Worm (Caenorhabditis elegans) whole organism, L4 larva: ENCODE data around the gene F44A2.7.
"Not testable (repeated sequence)": the region's sequence is repeated elsewhere in the genome, so short reads cannot be mapped to it uniquely, and the experiment has no call there.

Experiments
- D1046.2 ChIP-seq: fragments of 200-800 bp; sonication (Bioruptor generic); IDR thresholded peaks from 2 replicates; pipeline ENCODE4 v1.3.6; 2022; ENCODE audit warnings: missing genetic modification characterization, missing compliant biosample characterization
- F26F4.8 ChIP-seq: fragments of 200-800 bp; sonication (Bioruptor generic); conservative IDR thresholded peaks from 2 replicates; pipeline ENCODE4 v1.3.6; 2022; ENCODE audit warnings: missing genetic modification characterization, missing compliant biosample characterization
- F44E2.7 ChIP-seq: fragments of 200-800 bp; sonication (Bioruptor generic); IDR thresholded peaks from 2 replicates; pipeline ENCODE4 v2.1.2; 2022; ENCODE audit warnings: missing genetic modification characterization, missing compliant biosample characterization
- T26A8.4 ChIP-seq: fragments of 200-800 bp; sonication (Bioruptor generic); IDR thresholded peaks from 2 replicates; pipeline ENCODE4 v1.3.6; 2022; ENCODE audit warnings: missing genetic modification characterization, missing compliant biosample characterization
- Y105C5A.15 ChIP-seq: fragments of 200-800 bp; sonication (Bioruptor generic); IDR thresholded peaks from 2 replicates; pipeline ENCODE4 v1.3.6; 2022; ENCODE audit warnings: missing genetic modification characterization, missing compliant biosample characterization
- Y48G9A.11 ChIP-seq: fragments of 200-800 bp; sonication (Bioruptor generic); IDR thresholded peaks from 2 replicates; pipeline ENCODE4 v1.3.6; 2022; ENCODE audit warnings: missing genetic modification reagents, missing genetic modification characterization, missing compliant biosample characterization
- Y75B8A.6 ChIP-seq: fragments of 200-800 bp; sonication (Bioruptor generic); IDR thresholded peaks from 2 replicates; pipeline ENCODE4 v1.3.6; 2022; ENCODE audit warnings: missing genetic modification reagents, missing genetic modification characterization, missing compliant biosample characterization
- ZK337.2 ChIP-seq: fragments of 200-800 bp; sonication (Bioruptor generic); IDR thresholded peaks from 2 replicates; pipeline ENCODE4 v1.3.6; 2022; ENCODE audit warnings: missing genetic modification reagents, missing genetic modification characterization, missing compliant biosample characterization
- arid-1 ChIP-seq: fragments of 200-800 bp; sonication (Bioruptor generic); conservative IDR thresholded peaks from 2 replicates; pipeline ENCODE4 v1.3.6; 2022; ENCODE audit warnings: missing genetic modification reagents, missing genetic modification characterization, missing compliant biosample characterization
- ceh-20 ChIP-seq: fragments of 200-800 bp; sonication (Bioruptor generic); IDR thresholded peaks from 2 replicates; pipeline ENCODE4 v1.3.6; 2022; ENCODE audit warnings: missing genetic modification reagents, missing genetic modification characterization, missing compliant biosample characterization
- ctbp-1 ChIP-seq: fragments of 200-800 bp; sonication (Bioruptor generic); IDR thresholded peaks from 2 replicates; pipeline ENCODE4 v1.3.6; 2022; ENCODE audit warnings: missing genetic modification reagents, missing genetic modification characterization, missing compliant biosample characterization
- daf-19 ChIP-seq: fragments of 200-800 bp; sonication (Bioruptor generic); conservative IDR thresholded peaks from 2 replicates; pipeline ENCODE4 v1.3.6; 2022; ENCODE audit warnings: missing genetic modification characterization, missing compliant biosample characterization
- dmd-6 ChIP-seq: fragments of 200-800 bp; sonication (Bioruptor generic); IDR thresholded peaks from 2 replicates; pipeline ENCODE4 v1.3.6; 2022; ENCODE audit warnings: missing genetic modification reagents, missing genetic modification characterization, missing compliant biosample characterization
- dmd-8 ChIP-seq: fragments of 200-800 bp; sonication (Bioruptor generic); IDR thresholded peaks from 2 replicates; pipeline ENCODE4 v1.3.6; 2022; ENCODE audit warnings: missing genetic modification characterization, missing compliant biosample characterization
- dmd-9 ChIP-seq: fragments of 200-800 bp; sonication (Bioruptor generic); IDR thresholded peaks from 2 replicates; pipeline ENCODE4 v1.3.6; 2022; ENCODE audit warnings: missing genetic modification reagents, missing genetic modification characterization, missing compliant biosample characterization
- egl-43 ChIP-seq: fragments of 200-800 bp; sonication (Bioruptor generic); IDR thresholded peaks from 2 replicates; pipeline ENCODE4 v1.3.6; 2022; ENCODE audit warnings: missing genetic modification reagents, missing genetic modification characterization, missing compliant biosample characterization
- hmg-1.1 ChIP-seq: fragments of 200-800 bp; sonication (Bioruptor generic); IDR thresholded peaks from 2 replicates; pipeline ENCODE4 v1.3.6; 2022; ENCODE audit warnings: missing genetic modification reagents, missing genetic modification characterization, missing compliant biosample characterization
- lim-7 ChIP-seq: fragments of 200-800 bp; sonication (Bioruptor generic); IDR thresholded peaks from 2 replicates; pipeline ENCODE4 v1.3.6; 2022; ENCODE audit warnings: missing genetic modification characterization, missing compliant biosample characterization
- lin-1 ChIP-seq: fragments of 200-800 bp; sonication (Bioruptor generic); IDR thresholded peaks from 2 replicates; pipeline ENCODE4 v1.3.6; 2022; ENCODE audit warnings: missing genetic modification reagents, missing genetic modification characterization, missing compliant biosample characterization
- lin-29 ChIP-seq: fragments of 200-800 bp; sonication (Bioruptor generic); IDR thresholded peaks from 2 replicates; pipeline ENCODE4 v1.3.6; 2022; ENCODE audit warnings: missing genetic modification reagents, missing genetic modification characterization, missing compliant biosample characterization
- lin-38 ChIP-seq: fragments of 200-800 bp; sonication (Bioruptor generic); IDR thresholded peaks from 2 replicates; pipeline ENCODE4 v1.3.6; 2022; ENCODE audit warnings: missing genetic modification reagents, missing genetic modification characterization, missing compliant biosample characterization
- madf-5 ChIP-seq, 2 experiments: fragments of 200-800 bp; sonication (Bioruptor generic); IDR thresholded peaks; 2 replicates each; pipeline ENCODE4 v1.3.6; 2022; ENCODE audit warnings: missing compliant biosample characterization in 2 of 2, missing genetic modification characterization in 2 of 2
- madf-9 ChIP-seq: fragments of 200-800 bp; sonication (Bioruptor generic); conservative IDR thresholded peaks from 2 replicates; pipeline ENCODE4 v1.3.6; 2022; ENCODE audit warnings: missing genetic modification reagents, missing genetic modification characterization, missing compliant biosample characterization
- mdt-29 ChIP-seq: fragments of 200-800 bp; sonication (Bioruptor generic); IDR thresholded peaks from 2 replicates; pipeline ENCODE4 v1.3.6; 2022; ENCODE audit warnings: missing genetic modification reagents, missing genetic modification characterization, missing compliant biosample characterization
- mxl-2 ChIP-seq: fragments of 200-800 bp; sonication (Bioruptor generic); conservative IDR thresholded peaks from 2 replicates; pipeline ENCODE4 v1.3.6; 2022; ENCODE audit warnings: missing genetic modification reagents, missing genetic modification characterization, missing compliant biosample characterization
- nhr-10 ChIP-seq: fragments of 150-350 bp; optimal IDR thresholded peaks from 2 replicates; lab custom pipeline; 2014; ENCODE audit warnings: missing biosample characterization, missing genetic modification characterization
- nhr-41 ChIP-seq: fragments of 200-800 bp; sonication (Bioruptor generic); IDR thresholded peaks from 2 replicates; pipeline ENCODE4 v1.3.6; 2022; ENCODE audit warnings: missing genetic modification reagents, missing genetic modification characterization, missing compliant biosample characterization
- nhr-42 ChIP-seq: fragments of 200-800 bp; sonication (Bioruptor generic); IDR thresholded peaks from 2 replicates; pipeline ENCODE4 v1.3.6; 2022; ENCODE audit warnings: missing genetic modification characterization, missing compliant biosample characterization
- pha-4 ChIP-seq, 2 experiments: fragments of 150-350 bp in 1 of 2; fragments of 200-800 bp in 1 of 2; sonication (Bioruptor generic) in 1 of 2; IDR thresholded peaks in 1 of 2; optimal IDR thresholded peaks in 1 of 2; 2 replicates each; pipeline versions ENCODE4 v1.3.6 to Lab custom; 2014 to 2022; ENCODE audit warnings: missing genetic modification characterization in 2 of 2, missing genetic modification reagents in 2 of 2, missing biosample characterization in 1 of 2, missing compliant biosample characterization in 1 of 2
- php-3 ChIP-seq: fragments of 200-800 bp; sonication (Bioruptor generic); IDR thresholded peaks from 2 replicates; pipeline ENCODE4 v1.3.6; 2022; ENCODE audit warnings: missing genetic modification reagents, missing genetic modification characterization, missing compliant biosample characterization
- saeg-2 ChIP-seq: fragments of 200-800 bp; sonication (Bioruptor generic); IDR thresholded peaks from 2 replicates; pipeline ENCODE4 v1.3.6; 2022; ENCODE audit warnings: missing genetic modification reagents, missing genetic modification characterization, missing compliant biosample characterization
- snpc-1.2 ChIP-seq: fragments of 200-800 bp; sonication (Bioruptor generic); IDR thresholded peaks from 2 replicates; pipeline ENCODE4 v1.3.6; 2022; ENCODE audit warnings: missing genetic modification reagents, missing genetic modification characterization, missing compliant biosample characterization
- tra-1 ChIP-seq: fragments of 200-800 bp; sonication (Bioruptor generic); IDR thresholded peaks from 2 replicates; pipeline ENCODE4 v1.3.6; 2022; ENCODE audit warnings: missing genetic modification reagents, missing genetic modification characterization, missing compliant biosample characterization
- vab-7 ChIP-seq: fragments of 200-800 bp; sonication (Bioruptor generic); IDR thresholded peaks from 2 replicates; pipeline ENCODE4 v1.3.6; 2022; ENCODE audit warnings: missing genetic modification reagents, missing genetic modification characterization, missing compliant biosample characterization
- zfp-3 ChIP-seq: fragments of 200-800 bp; sonication (Bioruptor generic); conservative IDR thresholded peaks from 2 replicates; pipeline ENCODE4 v1.3.6; 2022; ENCODE audit warnings: missing genetic modification reagents, missing genetic modification characterization, missing compliant biosample characterization
- zip-11 ChIP-seq: fragments of 200-800 bp; sonication (Bioruptor generic); IDR thresholded peaks from 2 replicates; pipeline ENCODE4 v1.3.6; 2022; ENCODE audit warnings: missing genetic modification characterization, missing compliant biosample characterization

F44A2.7 gene

ce11 chrV:9340318-9340717 is 19.0 kb downstream of the F44A2.7 start (continued):
- TF ChIP-seq arid-1 (GFP tag; lab: Robert Waterston, UW) (0 out of 2 replicates have a peak, but pooled peaks have one; percentile 50), nhr-10 (no peak), egl-43 (peak; percentile 80), hmg-1.1 (GFP tag; lab: Robert Waterston, UW) (peak; percentile 55), T26A8.4 (peak; percentile 97), zfp-3 (GFP tag; lab: Robert Waterston, UW) (peak; percentile 95)

DNA sequence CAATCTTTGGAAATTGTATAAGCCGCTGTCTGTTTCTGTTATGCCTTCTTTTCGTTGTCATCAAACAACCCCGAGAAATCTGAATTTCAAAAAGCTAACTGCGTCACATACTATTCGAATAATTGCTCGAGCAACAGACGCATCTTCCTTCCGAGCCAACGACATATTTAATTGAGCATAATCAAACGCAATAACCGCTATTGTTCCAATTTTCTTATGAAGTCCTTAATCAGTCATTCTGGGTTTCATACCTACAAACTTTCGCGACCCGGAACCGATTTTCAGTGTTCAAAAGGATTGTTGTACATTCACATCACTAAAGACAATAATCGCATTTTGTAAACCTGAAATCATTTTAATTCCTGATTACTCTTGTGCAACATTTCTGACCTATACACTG is 20.5 kb downstream of the F44A2.7 start:
- TF ChIP-seq arid-1 (GFP tag; lab: Robert Waterston, UW): peak; percentile 80
- peak; percentile 72; the same call in 1 of the 2 replicates for TF ChIP-seq dmd-8 (GFP tag; lab: Robert Waterston, UW)
- TF ChIP-seq vab-7 (GFP tag; lab: Robert Waterston, UW): peak; percentile 56
- TF ChIP-seq egl-43: peak; percentile 83
- TF ChIP-seq ceh-20 (GFP tag; lab: Robert Waterston, UW): peak; percentile 87
- TF ChIP-seq snpc-1.2 (GFP tag; lab: Robert Waterston, UW): peak; percentile 76
- TF ChIP-seq hmg-1.1 (GFP tag; lab: Robert Waterston, UW): peak; percentile 66
- peak; percentile 85 for TF ChIP-seq php-3 (GFP tag; lab: Robert Waterston, UW)
- peak; percentile 90 for TF ChIP-seq lin-1 (GFP tag; lab: Robert Waterston, UW)
- TF ChIP-seq daf-19: peak; percentile 67; the same call in 1 of the 2 replicates
- peak; percentile 94 for TF ChIP-seq T26A8.4
- peak; percentile 77 for TF ChIP-seq lim-7 (GFP tag; lab: Robert Waterston, UW)
- peak; percentile 86; the same call in 1 of the 2 replicates for TF ChIP-seq Y75B8A.6 (GFP tag; lab: Robert Waterston, UW)
- TF ChIP-seq nhr-42 (GFP tag; lab: Robert Waterston, UW): peak; percentile 70
- TF ChIP-seq Y48G9A.11: peak; percentile 75
- peak; percentile 87; the same call in 1 of the 2 replicates for TF ChIP-seq pha-4 (GFP tag; IDR thresholded peaks at IDR 0.05; lab: Robert Waterston, UW)
- not testable (repeated sequence) for TF ChIP-seq pha-4 (tag; optimal IDR thresholded peaks at IDR 0.05; lab: Kevin White, UChicago)
- peak; percentile 81 for TF ChIP-seq lin-38 (GFP tag; lab: Robert Waterston, UW)
- TF ChIP-seq D1046.2 (GFP tag; lab: Robert Waterston, UW): peak; percentile 83
- peak; percentile 85; the same call in 1 of the 2 replicates for TF ChIP-seq F44E2.7
- TF ChIP-seq madf-9 (GFP tag; lab: Robert Waterston, UW): peak; percentile 74
- peak; percentile 55 for TF ChIP-seq dmd-6 (GFP tag; lab: Robert Waterston, UW)
- 0 out of 2 replicates have a peak, but pooled peaks have one; percentile 40 for TF ChIP-seq F26F4.8 (GFP tag; lab: Robert Waterston, UW)
- peak; percentile 94 for TF ChIP-seq Y105C5A.15
- TF ChIP-seq zip-11 (GFP tag; lab: Robert Waterston, UW): peak; percentile 74; the same call in 1 of the 2 replicates
- TF ChIP-seq saeg-2: peak; percentile 90
- peak; percentile 88 for TF ChIP-seq lin-29 (GFP tag; lab: Robert Waterston, UW)
- TF ChIP-seq mdt-29: peak; percentile 58
- TF ChIP-seq madf-5 (GFP tag; IDR thresholded peaks at IDR 0.05; lab: Robert Waterston, UW): 0 out of 4 replicates have a peak, but pooled peaks of 1 of the 2 experiments have one; percentile 18
- TF ChIP-seq ctbp-1 (GFP tag; lab: Robert Waterston, UW): peak; percentile 75
- peak; percentile 98 for TF ChIP-seq zfp-3 (GFP tag; lab: Robert Waterston, UW)
- TF ChIP-seq dmd-9 (GFP tag; lab: Robert Waterston, UW): 0 out of 2 replicates have a peak, but pooled peaks have one; percentile 50
- TF ChIP-seq tra-1 (GFP tag; lab: Robert Waterston, UW): peak; percentile 92
- TF ChIP-seq, all 104 proteins: peak for 32; not testable (repeated sequence) for 72

DNA sequence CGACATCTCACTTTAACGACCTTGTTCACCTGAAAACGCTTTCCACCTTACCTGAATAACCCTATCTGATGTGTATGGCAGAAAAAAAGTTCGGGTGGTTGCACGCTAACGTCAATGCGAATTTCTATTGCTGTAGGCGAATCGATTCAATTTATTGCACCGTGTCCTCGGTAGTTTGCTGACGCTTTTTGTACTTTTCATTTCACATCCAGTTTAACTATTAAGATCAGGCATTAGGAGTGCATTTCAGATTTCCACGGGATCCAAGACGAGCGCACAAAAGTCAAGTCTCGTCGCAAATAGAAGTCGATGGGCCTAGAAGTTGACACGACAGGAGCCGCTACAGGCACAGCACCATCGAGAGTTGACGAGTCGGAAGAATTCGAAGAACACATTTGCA is 21.0 kb downstream of the F44A2.7 start:
- TF ChIP-seq vab-7 (GFP tag; lab: Robert Waterston, UW): peak; percentile 42; the same call in 1 of the 2 replicates
- TF ChIP-seq F44E2.7: 0 out of 2 replicates have a peak, but pooled peaks have one; percentile 49
- TF ChIP-seq ZK337.2: 0 out of 2 replicates have a peak, but pooled peaks have one; percentile 61
- peak; percentile 80; the same call in 1 of the 2 replicates for TF ChIP-seq zip-11 (GFP tag; lab: Robert Waterston, UW)
- TF ChIP-seq Y75B8A.6 (GFP tag; lab: Robert Waterston, UW): peak; percentile 94
- peak; percentile 83 for TF ChIP-seq Y48G9A.11
- TF ChIP-seq madf-9 (GFP tag; lab: Robert Waterston, UW): peak; percentile 59; the same call in 1 of the 2 replicates
- peak; percentile 71; the same call in 1 of the 2 replicates for TF ChIP-seq dmd-9 (GFP tag; lab: Robert Waterston, UW)
- peak; percentile 95 for TF ChIP-seq pha-4 (GFP tag; IDR thresholded peaks at IDR 0.05; lab: Robert Waterston, UW)
- TF ChIP-seq pha-4 (tag; optimal IDR thresholded peaks at IDR 0.05; lab: Kevin White, UChicago): not testable (repeated sequence)
- peak; percentile 68 for TF ChIP-seq mxl-2 (GFP tag; lab: Robert Waterston, UW)
- peak; percentile 85 for TF ChIP-seq mdt-29
- 0 out of 2 replicates have a peak, but pooled peaks have one; percentile 56 for TF ChIP-seq dmd-8 (GFP tag; lab: Robert Waterston, UW)
- TF ChIP-seq hmg-1.1 (GFP tag; lab: Robert Waterston, UW): peak; percentile 80
- peak; percentile 82 for TF ChIP-seq ctbp-1 (GFP tag; lab: Robert Waterston, UW)
- TF ChIP-seq zfp-3 (GFP tag; lab: Robert Waterston, UW): peak; percentile 97
- TF ChIP-seq nhr-42 (GFP tag; lab: Robert Waterston, UW): peak; percentile 90
- TF ChIP-seq tra-1 (GFP tag; lab: Robert Waterston, UW): peak; percentile 81; the same call in 1 of the 2 replicates
- TF ChIP-seq ceh-20 (GFP tag; lab: Robert Waterston, UW): peak; percentile 83
- TF ChIP-seq lin-1 (GFP tag; lab: Robert Waterston, UW): peak; percentile 53; the same call in 1 of the 2 replicates
- TF ChIP-seq nhr-41 (GFP tag; lab: Robert Waterston, UW): 0 out of 2 replicates have a peak, but pooled peaks have one; percentile 42
- peak; percentile 79 for TF ChIP-seq T26A8.4
- peak; percentile 76 for TF ChIP-seq arid-1 (GFP tag; lab: Robert Waterston, UW)
- TF ChIP-seq lim-7 (GFP tag; lab: Robert Waterston, UW): peak; percentile 63; the same call in 1 of the 2 replicates
- TF ChIP-seq D1046.2 (GFP tag; lab: Robert Waterston, UW): peak; percentile 88
- peak; percentile 89 for TF ChIP-seq egl-43
- peak; percentile 76; the same call in 1 of the 2 replicates for TF ChIP-seq Y105C5A.15
- peak; percentile 86 for TF ChIP-seq php-3 (GFP tag; lab: Robert Waterston, UW)
- TF ChIP-seq madf-5 (GFP tag; IDR thresholded peaks at IDR 0.05; lab: Robert Waterston, UW): peak; percentile 64 to 83; a peak in 3 of 4 replicates
- peak; percentile 76 for TF ChIP-seq snpc-1.2 (GFP tag; lab: Robert Waterston, UW)
- peak; percentile 76 for TF ChIP-seq lin-29 (GFP tag; lab: Robert Waterston, UW)
- TF ChIP-seq dmd-6 (GFP tag; lab: Robert Waterston, UW): peak; percentile 66
- TF ChIP-seq lin-38 (GFP tag; lab: Robert Waterston, UW): peak; percentile 78
- peak; percentile 81 for TF ChIP-seq saeg-2
